Fruit fly (Drosophila melanogaster) ovary, adult (tissue): Measurements from ENCODE around the gene Rtel1.
A peak's percentile ranks its signal among the peaks of the same experiment; 100 is the strongest.

Experiments
- CG17801 ChIP-seq: fragments of 200-800 bp; optimal IDR thresholded peaks from 2 replicates; lab custom pipeline; 2019; ENCODE audit warnings: missing biosample characterization, mild to moderate bottlenecking, missing genetic modification characterization, moderate library complexity; ENCODE audit not compliant: partially characterized antibody

The Rtel1 gene

DNA sequence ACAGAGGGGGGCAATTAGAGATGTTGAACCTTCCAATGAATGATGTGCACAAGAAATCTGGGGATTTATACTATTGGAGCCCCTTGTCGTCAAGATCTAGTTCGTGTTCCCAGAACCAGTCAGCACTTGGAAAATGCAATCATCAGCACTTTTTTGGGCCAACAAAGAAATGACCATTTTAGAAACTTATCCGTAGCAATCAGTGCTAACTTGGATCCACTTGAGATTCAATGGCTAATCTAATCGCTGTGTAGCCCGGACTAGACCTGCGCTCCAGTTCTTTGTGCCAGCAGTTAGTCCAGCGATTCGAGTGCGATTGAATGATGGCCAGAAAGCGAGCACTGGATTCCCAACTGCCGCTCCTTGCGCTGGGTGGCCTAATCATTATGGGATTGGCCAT, 15.1 kb upstream of the Rtel1 start, which contains the start of gene CG15773:
Gene CG15773 (plus strand): TSS at position 301 of the 400 bp plus-strand sequence.
- TF ChIP-seq CG17801 (GFP tag; lab: Kevin White, UChicago) = no peak

DNA sequence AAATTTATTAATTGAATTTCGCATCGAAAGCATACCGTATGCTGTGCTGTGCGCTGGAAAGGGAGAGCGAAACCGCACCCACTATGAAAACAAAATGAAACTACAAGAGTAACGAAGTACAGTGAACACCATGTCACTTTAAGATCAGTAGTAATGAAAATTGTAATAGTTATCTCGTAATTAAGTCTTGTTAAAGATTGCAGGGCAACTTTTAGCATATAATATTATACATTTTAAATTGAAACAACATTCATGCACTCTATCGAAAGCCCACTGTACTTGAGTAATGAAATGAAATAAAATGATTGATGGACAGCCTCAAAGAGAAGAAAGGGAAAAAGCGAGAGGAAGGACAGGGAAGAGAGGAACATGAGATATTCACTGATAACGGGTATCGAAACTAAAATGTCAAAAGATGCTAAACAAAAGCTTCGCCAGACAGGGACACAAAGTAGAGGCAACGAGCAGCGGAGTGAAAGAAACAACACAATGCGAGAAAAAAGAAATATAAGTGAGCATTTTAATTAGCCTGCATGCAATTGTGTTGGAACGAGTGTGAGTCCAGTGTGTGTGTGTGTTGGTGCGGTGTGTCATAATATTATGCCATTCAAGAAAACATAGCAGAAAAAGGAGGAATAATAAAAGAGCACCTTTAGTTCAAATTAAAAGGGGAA, 12.1 kb upstream of the Rtel1 start:
- TF ChIP-seq CG17801 (GFP tag; lab: Kevin White, UChicago) = peak; percentile 97

DNA sequence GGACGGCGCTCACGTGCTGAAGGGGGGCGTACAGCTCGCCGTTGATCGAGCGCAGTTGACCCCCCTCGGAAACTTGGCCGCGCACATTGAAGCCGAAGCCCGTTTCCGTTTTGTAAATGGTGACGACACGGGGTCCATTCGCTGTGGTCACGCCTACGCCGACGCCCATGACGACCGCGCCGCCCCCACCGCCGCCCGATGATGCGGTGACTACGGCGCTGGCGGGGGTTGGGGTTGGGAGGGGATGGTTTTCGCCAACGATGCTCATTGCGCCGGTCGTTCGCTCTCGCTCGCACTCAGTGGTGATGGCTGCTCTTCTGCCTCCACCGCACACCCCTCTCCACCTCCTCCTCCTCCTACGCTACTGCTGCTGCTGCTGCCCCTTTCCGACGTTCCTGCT, 10.4 kb upstream of the Rtel1 start:
- TF ChIP-seq CG17801 (GFP tag; lab: Kevin White, UChicago) = no peak

DNA sequence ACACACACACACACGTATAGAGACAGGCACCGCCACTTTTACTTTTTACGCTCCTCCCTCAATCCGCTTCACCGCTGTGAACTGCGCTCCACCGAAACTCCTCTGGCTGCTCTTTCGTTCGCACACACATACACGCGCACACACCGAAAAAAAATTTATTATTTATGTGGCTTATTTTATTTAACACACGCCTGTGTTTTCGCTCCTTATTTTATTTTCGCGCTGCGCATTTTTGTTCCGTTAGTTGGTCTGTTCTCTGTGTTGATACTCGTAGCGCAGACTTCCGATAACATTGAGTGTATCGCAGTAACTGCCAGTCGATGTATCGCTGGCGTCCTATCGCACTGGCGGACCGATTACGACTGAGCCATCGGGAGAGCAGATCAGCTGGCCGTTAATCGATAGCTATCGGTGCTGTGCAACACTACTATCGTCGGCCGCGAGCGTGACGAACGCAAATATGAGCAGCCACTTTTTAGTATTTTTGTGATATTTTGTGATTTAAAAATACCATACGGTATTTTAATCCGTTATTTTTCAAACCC, 9.8 kb upstream of the Rtel1 start, which contains the start of gene Snx27:
Gene Snx27 (minus strand): TSS at position 356 of the 545 bp plus-strand sequence.
- TF ChIP-seq CG17801 (GFP tag; lab: Kevin White, UChicago) = peak; percentile 76

DNA sequence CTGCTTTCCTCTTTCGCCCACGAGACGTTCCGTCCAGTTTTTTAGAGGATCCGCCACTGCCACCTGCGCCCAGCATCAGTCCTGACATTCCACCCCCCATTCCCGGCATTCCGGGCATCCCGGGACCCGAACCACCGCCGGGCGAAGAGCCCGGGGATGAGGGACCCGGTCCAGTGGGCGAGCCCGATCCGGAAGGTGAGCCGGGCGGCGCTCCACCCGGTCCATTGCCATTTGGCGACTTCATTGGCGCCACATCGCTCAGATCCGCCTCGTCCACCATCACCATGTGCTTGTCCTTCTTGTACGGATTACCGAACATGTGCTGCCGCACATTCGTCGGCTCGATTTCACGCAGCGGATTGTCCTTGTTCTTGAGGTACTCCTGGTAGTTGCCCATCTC, 5.9 kb upstream of the Rtel1 start:
- TF ChIP-seq CG17801 (GFP tag; lab: Kevin White, UChicago) = no peak

DNA sequence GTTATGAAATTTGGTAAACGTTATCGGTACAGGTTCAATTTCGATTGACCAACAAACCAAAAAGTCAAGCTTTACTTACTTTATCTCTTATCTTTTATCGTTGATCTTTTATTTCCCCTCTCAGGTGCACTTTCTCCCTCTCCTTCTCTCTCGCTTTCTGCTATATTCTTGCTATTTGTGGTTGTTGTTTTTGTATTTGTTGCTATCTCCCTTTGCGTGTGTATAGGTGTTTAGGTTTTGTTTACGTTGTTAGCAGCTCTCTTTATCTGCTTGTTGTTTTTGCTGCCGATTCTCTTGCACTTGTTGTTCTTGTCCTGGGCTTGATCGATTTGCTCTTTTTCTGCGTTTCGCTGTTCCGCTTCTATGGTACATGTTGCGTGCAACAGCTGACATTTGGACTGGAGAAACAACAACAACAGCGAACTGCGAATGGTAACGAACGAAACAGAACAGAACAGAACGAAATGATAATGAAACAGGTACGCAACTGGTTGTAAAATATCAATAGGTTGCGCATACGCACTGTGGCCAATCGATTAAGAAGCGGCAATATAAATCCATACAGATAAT, 3.2 kb upstream of the Rtel1 start:
- TF ChIP-seq CG17801 (GFP tag; lab: Kevin White, UChicago) = no peak

DNA sequence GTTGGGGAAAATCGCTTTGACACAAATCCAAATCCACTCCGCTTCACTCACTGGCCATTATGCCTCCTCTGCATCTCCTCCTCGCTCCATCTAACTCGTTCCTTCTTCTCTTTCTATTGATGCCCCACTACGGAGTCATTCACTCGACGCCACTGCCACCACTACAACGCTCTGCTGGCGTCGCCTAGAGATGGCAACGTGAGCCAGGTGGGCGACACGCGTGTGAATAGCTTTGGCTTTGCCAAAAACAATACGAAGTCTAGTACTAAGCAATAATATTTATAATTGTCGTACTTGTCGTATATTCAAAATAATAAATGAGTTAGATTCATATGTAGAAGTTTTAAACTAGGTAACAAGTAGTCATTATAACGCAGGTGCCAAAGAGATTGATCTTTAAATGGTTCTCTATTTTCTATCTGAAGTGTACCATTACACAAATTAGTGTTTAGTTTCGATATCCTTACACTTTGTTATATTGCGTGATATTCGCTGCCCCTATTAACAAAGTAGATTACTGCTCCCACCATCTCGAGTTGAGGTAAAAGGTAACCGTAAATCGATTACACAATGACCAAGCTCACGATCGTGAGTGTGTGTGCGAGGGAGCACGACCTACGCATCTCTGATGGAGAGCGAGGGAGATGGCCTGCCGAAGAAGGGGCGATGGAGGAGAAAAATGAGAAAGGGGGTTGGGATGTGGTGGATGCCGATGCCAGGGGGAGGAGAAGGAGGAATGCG, 2.4 kb upstream of the Rtel1 start:
- no peak for TF ChIP-seq CG17801 (GFP tag; lab: Kevin White, UChicago)

DNA sequence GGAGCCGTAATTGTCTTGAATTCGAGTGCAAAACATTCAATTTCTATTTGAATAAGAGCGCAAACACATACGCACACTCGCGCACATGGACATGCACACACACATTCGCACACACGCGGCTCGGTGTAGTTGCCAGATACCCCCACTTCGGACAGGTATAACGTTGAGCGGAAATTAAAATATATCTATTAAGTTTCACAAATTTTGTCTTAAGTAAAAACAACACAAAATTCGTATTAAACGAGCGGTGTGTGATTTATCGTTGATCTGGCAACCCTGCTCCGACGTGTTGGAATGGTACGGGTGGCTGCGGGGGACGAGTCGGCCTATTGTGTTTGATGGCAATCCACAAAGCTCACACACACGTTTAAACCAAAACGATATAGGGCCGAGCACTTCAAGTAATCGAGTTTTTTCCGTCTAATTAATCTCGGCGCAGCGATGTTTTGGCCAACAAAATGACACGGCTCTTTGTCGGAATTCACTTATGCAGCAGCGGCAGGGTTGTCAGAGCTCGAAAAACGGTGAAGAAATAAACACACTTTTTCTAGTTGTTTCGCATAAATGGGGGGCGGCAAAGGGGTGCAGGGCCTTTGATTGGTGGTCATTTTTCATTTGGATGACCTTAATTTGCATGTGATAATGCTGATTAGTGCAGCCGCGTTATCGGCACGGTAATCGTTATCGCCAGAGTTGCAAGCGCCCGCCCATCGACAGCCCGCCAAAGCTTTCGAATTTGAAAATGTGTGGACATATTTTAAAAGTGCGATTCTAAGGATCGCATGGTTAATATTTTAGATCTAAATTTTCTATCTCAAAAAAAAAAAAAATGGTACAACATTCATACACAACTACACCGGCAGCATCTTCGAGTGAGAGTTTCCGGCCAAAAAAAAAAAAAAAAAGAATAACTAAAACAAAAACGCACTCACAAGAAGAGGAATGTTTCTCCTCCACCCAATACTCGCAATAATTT, 1.4 kb upstream of the Rtel1 start:
- peak; percentile 79 for TF ChIP-seq CG17801 (GFP tag; lab: Kevin White, UChicago)

DNA sequence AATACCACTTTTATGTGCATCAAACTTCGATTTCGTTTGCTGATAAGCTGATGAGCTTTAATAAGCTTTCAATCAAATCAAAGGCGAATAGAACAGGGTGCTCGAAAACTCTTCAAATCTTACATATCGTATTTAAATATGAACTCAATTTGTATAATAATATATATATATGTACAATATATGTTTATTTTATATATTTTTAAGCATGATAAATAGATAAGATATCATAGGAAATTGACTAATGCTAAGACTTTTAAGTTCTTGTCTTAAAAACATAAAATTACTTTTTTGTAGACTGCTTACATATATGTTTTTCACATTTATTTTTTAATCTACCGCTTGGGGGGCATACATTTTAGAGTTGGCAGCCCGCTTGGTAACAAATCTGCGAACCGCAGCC, 4.4 kb downstream of the Rtel1 start, which contains the start of gene CG15772:
Gene CG15772 (plus strand): TSS at position 301 of the 400 bp plus-strand sequence.
- no peak for TF ChIP-seq CG17801 (GFP tag; lab: Kevin White, UChicago)

DNA sequence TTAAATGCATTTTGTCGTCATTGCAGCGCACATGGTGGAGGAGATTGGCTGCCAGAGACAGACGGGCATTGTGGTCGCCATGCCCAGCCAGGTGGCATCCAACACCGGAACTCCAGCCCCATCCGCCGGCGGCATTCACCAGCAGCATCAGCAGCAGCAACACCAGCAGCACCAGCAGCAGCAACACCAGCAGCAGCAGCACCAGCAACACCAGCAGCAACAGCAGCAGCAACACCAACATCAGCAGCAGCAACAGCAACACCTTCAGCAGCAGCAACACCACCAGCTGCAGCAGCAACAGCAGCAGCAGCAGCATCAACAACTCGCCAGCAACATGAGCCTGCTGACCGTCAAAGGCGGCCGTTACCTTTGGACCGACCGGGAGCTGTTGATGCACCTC, 5.3 kb downstream of the Rtel1 start:
- no peak for TF ChIP-seq CG17801 (GFP tag; lab: Kevin White, UChicago)

DNA sequence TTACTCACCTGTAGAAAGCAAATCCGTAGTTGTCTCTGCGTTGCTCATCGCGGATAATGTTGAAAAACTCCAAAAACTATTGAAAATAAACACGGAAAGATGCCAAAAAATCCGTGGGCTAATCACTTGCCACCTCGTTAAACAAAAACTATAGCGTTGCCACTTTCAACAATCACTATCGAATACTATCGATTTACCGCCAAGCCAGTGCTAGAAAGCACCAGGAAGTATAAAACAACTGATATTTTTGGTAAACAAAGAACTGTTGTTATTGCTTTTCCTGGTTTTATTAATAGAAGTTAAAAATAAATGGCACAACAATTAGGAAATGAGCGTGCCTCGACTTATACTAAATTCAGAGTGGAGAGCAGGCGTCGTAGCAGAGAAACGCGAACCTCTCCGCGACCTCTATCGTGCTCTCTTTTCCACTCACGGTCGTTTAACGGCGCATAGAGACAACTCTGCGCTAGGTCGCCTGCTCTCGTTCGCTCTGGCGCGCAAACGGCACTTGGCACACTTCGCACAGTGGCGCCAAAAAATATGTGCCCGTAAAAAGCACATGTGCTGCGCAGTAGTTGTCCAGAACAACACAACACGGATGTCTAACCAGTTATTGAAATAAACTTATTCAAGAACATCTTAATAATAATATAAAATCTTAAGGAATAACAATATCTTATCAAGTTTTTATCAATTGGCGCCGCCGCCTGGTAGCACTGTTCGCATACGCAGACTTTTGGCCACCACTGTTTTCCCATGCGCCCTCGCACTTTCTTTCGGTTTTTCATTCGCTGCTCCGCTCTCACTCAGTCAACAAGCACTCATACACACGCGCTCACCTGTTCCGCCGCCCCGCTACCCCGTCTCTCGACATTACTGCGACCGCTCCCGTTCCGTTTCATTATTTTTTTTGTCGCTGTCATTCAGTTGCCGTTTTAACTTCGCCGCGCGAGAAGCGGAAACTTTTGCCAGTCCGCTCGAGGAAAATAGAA, 7.6 kb downstream of the Rtel1 start, which contains the start of the genes lin-52 and CG15771:
Gene lin-52 (minus strand): TSS at position 122 of the 992 bp plus-strand sequence.
Gene CG15771 (plus strand): TSS at position 738 of the 992 bp plus-strand sequence.
- peak; percentile 96 for TF ChIP-seq CG17801 (GFP tag; lab: Kevin White, UChicago)

DNA sequence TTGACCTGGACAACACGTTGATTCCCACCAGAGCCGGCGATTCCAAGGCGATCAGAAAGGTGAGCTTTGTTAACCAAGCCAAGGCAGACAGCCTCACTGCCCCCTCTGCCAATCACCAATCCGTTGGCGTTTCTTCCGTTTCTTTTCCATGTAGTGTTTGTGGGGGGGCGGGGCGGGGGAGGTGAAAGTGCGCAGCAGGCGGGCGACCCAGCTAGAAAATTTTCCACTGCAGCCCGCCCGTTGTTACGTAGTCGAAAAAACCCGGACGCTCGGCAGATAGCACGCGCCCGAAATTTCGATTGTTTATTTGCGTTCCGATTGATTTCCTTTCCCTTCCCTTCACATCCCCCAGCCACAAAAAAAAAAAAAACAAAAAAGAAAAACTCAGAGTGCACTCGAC, 8.6 kb downstream of the Rtel1 start:
- TF ChIP-seq CG17801 (GFP tag; lab: Kevin White, UChicago) = no peak
